Worm (Caenorhabditis elegans): ENCODE results near the gene F41E6.7.

- TF ChIP-seq ces-1 (GFP tag; optimal IDR thresholded peaks at IDR 0.05) (no peak), ama-1 (optimal IDR thresholded peaks at IDR 0.05) (no peak), fkh-10 (GFP tag; optimal IDR thresholded peaks at IDR 0.05) (no peak), unc-39 (tag; optimal IDR thresholded peaks at IDR 0.05) (no peak), duxl-1 (tag; optimal IDR thresholded peaks at IDR 0.05; ENCODE audit: poor library complexity) (no peak), unc-130 (GFP tag; optimal IDR thresholded peaks at IDR 0.05) (no peak), pqm-1 (tag; optimal IDR thresholded peaks at IDR 0.05) (no peak), nhr-237 (tag; optimal IDR thresholded peaks at IDR 0.05) (no peak), nhr-48 (tag; optimal IDR thresholded peaks at IDR 0.05) (no peak), madf-5 (GFP tag; IDR thresholded peaks at IDR 0.05) (no peak), snpc-4 (tag; optimal IDR thresholded peaks at IDR 0.05) (no peak)
These were observed 9.4 kb upstream of the F41E6.7 start for ce11 chrV:8608483-8608882.
